Fruit fly (Drosophila melanogaster): ENCODE measurements around the gene CG34015.

The CG34015 gene

dm6 chrX:16403811-16404420 is 44.2 kb downstream of the CG34015 start (continued):
- TF ChIP-seq Atf3 (GFP tag; optimal IDR thresholded peaks at IDR 0.05) (no peak), Chrac-16 (GFP tag; optimal IDR thresholded peaks at IDR 0.05) (peak; percentile 62), tin (GFP tag; optimal IDR thresholded peaks at IDR 0.05) (peak; percentile 58), CG17328 (GFP tag; IDR thresholded peaks at IDR 0.05) (peak; percentile 71), CG3065 (GFP tag; optimal IDR thresholded peaks at IDR 0.05) (no peak), gcm (GFP tag; optimal IDR thresholded peaks at IDR 0.05) (no peak), pfk (GFP tag; optimal IDR thresholded peaks at IDR 0.05) (no peak), CG13624 (GFP tag; optimal IDR thresholded peaks at IDR 0.05) (peak; percentile 72), CG3726 (GFP tag; IDR thresholded peaks at IDR 0.05) (0 out of 3 replicates have a peak, but pooled peaks have one; percentile 15), CG12299 (tag; optimal IDR thresholded peaks at IDR 0.05) (peak; percentile 46), ssp (GFP tag; IDR thresholded peaks at IDR 0.05) (peak; percentile 53; the same call in 1 of the 2 replicates), odd (GFP tag; optimal IDR thresholded peaks at IDR 0.05) (peak; percentile 65), CG15514 (GFP tag; optimal IDR thresholded peaks at IDR 0.05) (peak; percentile 79), CG10979 (tag; optimal IDR thresholded peaks at IDR 0.05) (peak; percentile 59), CG10565 (GFP tag; optimal IDR thresholded peaks at IDR 0.05) (no peak), CG9817 (tag; optimal IDR thresholded peaks at IDR 0.05) (peak; percentile 61), pho (GFP tag; optimal IDR thresholded peaks at IDR 0.05) (peak; percentile 61), CG16779 (GFP tag; IDR thresholded peaks at IDR 0.05) (peak; percentile 80), so (GFP tag; IDR thresholded peaks at IDR 0.05) (peak; percentile 85), salm (tag; optimal IDR thresholded peaks at IDR 0.05) (peak; percentile 60), CG12219 (GFP tag; optimal IDR thresholded peaks at IDR 0.05) (peak; percentile 77), hth (optimal IDR thresholded peaks at IDR 0.05) (no peak), CG14860 (GFP tag; IDR thresholded peaks at IDR 0.05; ENCODE audit: partially characterized antibody) (no peak), CG13123 (GFP tag; optimal IDR thresholded peaks at IDR 0.05) (no peak), Elba2 (GFP tag; optimal IDR thresholded peaks at IDR 0.05) (no peak), CG15601 (tag; optimal IDR thresholded peaks at IDR 0.05) (no peak), onecut (GFP tag; IDR thresholded peaks at IDR 0.05) (no peak; the same call in 1 of the 2 replicates), aop (GFP tag; IDR thresholded peaks at IDR 0.05) (no peak), zf30C (GFP tag; optimal IDR thresholded peaks at IDR 0.05) (no peak), CG7372 (GFP tag; IDR thresholded peaks at IDR 0.05) (0 out of 2 replicates have a peak, but pooled peaks have one; percentile 26), her (GFP tag; optimal IDR thresholded peaks at IDR 0.05) (peak; percentile 36), sob (GFP tag; IDR thresholded peaks at IDR 0.05) (peak; percentile 90), CG17568 (GFP tag; optimal IDR thresholded peaks at IDR 0.05) (no peak), CG10321 (GFP tag; IDR thresholded peaks at IDR 0.05) (peak; percentile 47; the same call in 1 of the 2 replicates), E2f1 (GFP tag; IDR thresholded peaks at IDR 0.05) (peak; percentile 77), dmrt99B (tag; optimal IDR thresholded peaks at IDR 0.05) (peak; percentile 86), Hand (GFP tag; optimal IDR thresholded peaks at IDR 0.05) (peak; percentile 65), NK7.1 (GFP tag; optimal IDR thresholded peaks at IDR 0.05) (no peak), jing (GFP tag; optimal IDR thresholded peaks at IDR 0.05) (peak; percentile 49), Gsc (GFP tag; IDR thresholded peaks at IDR 0.05) (no peak), CrebB (tag; optimal IDR thresholded peaks at IDR 0.05) (peak; percentile 76), CG17361 (GFP tag; IDR thresholded peaks at IDR 0.05) (no peak; the same call in 2 of the 3 replicates), chn (GFP tag; optimal IDR thresholded peaks at IDR 0.05) (peak; percentile 35), da (GFP tag; optimal IDR thresholded peaks at IDR 0.05) (no peak), sqz (GFP tag; optimal IDR thresholded peaks at IDR 0.05) (no peak), Dbx (GFP tag; IDR thresholded peaks at IDR 0.05) (peak; percentile 71; the same call in 2 of the 3 replicates), h (optimal IDR thresholded peaks at IDR 0.05) (no peak), CG31224 (GFP tag; IDR thresholded peaks at IDR 0.05) (0 out of 2 replicates have a peak, but pooled peaks have one; percentile 53), Xbp1 (GFP tag; optimal IDR thresholded peaks at IDR 0.05) (peak; percentile 80), ro (GFP tag; IDR thresholded peaks at IDR 0.05) (no peak), ab (GFP tag; optimal IDR thresholded peaks at IDR 0.05) (no peak)
